Worm (Caenorhabditis elegans): ENCODE results near the gene F42A10.5.

ce11 chrIII:6145309-6145708 lies 28.0 kb downstream of the F42A10.5 start:
- TF ChIP-seq ref-1 (GFP tag; conservative IDR thresholded peaks at IDR 0.05) (no peak), tab-1 (GFP tag; IDR thresholded peaks at IDR 0.05) (no peak)
